Worm (Caenorhabditis elegans): ENCODE measurements around the gene srh-74.

Gene srh-74

DNA sequence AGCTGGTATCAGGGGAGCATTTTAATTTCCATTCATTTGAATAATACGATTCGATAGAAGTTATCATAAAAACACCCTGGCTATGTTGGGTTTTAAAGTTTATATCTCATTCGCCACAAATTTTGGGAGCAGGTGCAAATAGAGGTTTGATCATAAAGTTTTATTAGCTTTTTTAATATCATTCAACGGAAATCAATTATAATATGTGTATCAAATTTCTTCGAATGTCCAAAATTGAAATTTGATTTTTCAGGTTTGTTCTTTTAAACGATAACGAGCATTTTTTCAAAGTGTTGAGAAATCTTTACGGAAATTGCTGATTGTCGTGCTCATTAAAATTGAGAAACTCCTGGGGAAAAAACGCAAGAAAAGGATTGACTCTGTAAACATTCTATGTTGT, at the start of gene srh-74:
Gene srh-74 (minus strand): TSS at position 101 of the 400 bp plus-strand sequence.
- no peak for TF ChIP-seq unc-62 (GFP tag; optimal IDR thresholded peaks at IDR 0.05)

DNA sequence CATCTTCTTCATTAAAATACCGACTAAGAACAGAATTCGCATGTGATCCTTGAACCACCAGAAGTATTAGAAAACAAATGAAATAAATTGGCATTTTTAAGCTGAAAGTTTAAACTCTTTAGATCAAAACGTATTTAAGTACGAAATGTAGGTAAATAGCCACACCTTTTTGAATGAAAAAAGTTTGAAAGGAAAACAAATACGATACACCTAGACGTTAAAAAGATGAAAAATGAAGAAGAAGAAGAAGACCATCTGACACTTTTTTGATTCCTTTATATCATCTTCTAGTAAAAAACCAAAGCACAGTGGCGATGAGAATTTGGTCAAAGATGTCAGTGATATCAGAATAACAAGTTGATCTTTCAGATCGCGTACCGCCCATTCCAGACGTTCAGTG, 47.3 kb upstream of the srh-74 start, which contains the start of gene Y42A5A.3:
Gene Y42A5A.3 (minus strand): TSS at position 101 of the 400 bp plus-strand sequence.
- no peak for TF ChIP-seq unc-62 (GFP tag; optimal IDR thresholded peaks at IDR 0.05)

DNA sequence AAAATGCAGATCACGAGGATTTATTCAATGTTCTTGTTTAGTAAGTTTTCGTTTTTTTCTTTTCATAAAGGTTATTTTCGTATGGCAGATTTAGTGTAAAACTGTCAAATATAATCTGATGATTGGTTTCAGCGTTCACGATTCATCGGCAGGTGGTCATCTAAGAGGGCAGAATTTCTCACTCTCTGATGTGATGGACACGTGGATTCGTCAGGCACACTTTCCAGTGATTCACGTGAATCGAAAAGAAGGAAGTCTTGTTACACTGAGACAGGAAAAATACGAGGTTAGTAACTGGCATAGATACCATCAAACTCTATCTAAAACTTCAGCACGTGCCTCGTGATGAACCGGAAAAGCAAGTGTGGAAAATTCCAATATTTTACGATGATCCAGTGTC, 46.1 kb upstream of the srh-74 start:
- TF ChIP-seq unc-62 (GFP tag; optimal IDR thresholded peaks at IDR 0.05), result no peak

DNA sequence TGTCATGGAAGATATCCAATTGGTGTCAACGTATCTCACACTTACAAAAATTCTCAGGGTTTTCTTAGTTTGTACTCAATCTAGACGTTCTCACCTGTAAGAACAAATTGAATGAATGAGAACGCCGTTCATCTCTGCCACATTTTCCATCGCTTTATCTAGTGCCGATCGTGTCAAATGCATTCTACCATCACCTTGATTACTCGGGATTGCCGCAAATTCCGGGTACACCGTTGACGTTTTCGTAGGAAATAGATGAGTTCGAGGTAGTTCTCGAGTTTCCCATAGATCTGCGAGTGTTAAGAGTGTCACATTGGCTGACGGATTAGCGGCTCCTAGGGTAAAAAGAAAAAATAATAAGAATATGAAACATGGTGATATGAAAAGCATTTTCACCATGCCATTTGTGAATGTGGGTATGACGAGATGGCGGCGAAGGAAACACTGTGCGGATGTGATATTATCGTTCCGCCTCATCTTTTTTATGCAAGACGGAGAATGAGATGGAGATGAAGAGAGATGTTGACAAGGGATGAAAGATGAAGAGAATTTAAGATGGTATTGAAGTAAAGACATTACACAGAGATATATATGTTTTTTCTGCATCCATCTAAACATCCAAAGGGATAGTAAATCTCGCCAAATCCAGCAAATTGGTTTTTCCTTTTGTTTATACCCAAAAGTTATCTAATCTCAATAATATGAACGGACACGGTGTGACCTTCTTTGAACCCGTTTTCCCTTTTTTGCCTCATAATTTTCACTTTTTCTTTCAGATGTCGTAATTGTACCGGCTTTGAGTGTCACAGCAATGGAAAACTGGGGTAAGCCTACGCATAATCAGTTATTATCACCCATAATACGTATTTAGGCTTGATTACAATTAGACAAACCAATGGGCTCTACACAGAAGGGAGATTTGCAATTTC, 44.8 kb upstream of the srh-74 start, which contains the start of gene lact-8:
Gene lact-8 (minus strand): TSS at position 445 of the 929 bp plus-strand sequence.
- no peak for TF ChIP-seq unc-62 (GFP tag; optimal IDR thresholded peaks at IDR 0.05)

DNA sequence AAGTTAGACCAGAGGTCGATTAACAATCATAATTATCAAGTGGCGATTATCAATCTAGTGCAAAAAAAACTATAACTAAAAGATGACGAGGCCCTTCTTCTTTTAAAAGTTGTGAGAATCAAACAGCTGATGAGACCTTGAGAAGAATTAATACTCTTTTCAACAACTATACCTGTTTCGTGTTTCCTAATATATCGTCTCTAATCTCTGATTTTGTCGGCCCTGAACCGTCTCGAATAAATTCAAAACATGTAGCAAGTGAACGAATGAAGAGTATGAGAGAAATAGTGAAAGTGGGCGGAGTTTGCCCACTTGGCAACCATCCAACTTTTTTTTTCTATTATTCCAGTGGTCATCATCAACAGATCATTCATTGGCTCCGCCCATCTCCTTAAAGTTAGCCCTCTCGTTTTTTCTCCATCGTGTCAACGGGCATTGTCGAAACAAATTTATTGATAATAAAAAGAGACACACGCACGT, 39.0 kb upstream of the srh-74 start, which contains the start of gene Y42A5A.1:
Gene Y42A5A.1 (plus strand): TSS at position 430 of the 480 bp plus-strand sequence.
- no peak for TF ChIP-seq unc-62 (GFP tag; optimal IDR thresholded peaks at IDR 0.05)

DNA sequence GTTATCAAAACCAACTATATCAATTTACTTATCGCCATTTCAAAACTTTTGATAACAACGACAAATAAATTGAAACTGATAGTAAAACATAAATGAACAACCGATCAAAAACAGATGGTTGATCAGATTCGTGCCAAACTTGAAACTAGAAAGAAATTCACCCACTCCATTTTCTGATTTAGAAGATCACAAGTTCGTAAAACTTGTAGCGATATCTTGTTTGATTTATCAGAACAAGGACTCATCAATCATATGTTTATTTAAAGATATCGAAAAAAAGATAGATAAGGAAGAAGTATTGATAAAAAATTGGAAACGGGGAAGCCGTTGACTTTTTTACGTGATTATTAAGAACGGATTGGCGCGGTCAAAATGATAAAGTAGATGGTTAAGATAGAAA, 38.5 kb upstream of the srh-74 start:
- TF ChIP-seq unc-62 (GFP tag; optimal IDR thresholded peaks at IDR 0.05), result no peak

DNA sequence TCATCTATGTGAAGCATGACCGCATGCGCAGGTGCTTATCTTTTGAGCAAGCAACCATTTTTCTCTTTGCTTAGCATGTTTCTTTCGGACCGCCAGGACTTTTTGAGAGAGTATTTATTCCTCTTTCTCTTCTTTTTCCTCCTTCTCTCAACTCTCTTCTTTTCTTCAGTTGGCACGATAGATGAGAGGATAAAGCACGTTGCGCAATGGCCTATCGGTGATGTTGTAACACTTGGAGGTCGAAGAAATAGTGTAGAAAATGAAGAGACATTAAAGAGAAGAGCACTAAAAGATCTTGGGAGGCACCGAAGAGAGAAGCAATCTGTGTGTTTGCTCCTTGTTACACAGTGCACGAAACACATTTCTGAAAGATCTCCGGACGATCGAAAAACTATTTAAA, 35.1 kb upstream of the srh-74 start:
- no peak for TF ChIP-seq unc-62 (GFP tag; optimal IDR thresholded peaks at IDR 0.05)

DNA sequence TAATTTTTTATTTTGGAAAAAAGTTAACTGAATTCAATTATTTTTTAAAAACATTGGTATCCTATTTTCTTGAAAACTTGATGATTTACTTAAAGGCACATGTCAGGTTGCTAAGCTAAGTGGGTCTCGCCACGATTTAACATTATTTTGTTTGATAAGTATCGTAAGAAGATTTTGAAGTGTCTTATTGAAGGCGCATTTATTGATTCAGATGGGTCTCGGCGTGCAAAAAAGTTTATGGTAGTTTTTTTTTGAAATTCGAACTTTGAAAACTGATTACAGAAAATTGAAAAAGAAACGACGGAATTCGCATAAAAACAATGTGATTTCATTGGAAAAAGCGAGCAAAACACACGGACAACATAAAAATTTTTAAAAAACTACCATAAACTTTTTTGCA, 34.4 kb upstream of the srh-74 start:
- TF ChIP-seq unc-62 (GFP tag; optimal IDR thresholded peaks at IDR 0.05), result no peak

DNA sequence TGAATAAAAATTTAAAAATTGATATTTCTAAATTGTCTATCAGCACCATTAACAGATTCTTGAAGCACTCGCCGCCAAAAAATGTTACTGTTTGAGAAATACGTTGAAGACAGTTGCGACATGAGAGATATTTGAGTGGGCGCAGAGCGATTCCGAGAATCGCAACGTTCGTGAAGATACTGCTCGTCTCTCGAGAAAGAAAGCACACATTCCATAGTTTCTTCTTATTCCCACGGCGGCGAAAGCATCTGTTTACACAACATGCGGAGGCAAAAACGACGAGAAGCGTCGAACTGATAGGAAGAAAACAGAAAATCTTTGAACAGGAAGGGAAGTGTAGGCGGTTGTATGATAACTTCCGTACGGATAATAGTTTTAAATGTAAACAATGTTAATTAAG, 33.9 kb upstream of the srh-74 start:
- TF ChIP-seq unc-62 (GFP tag; optimal IDR thresholded peaks at IDR 0.05), result no peak

DNA sequence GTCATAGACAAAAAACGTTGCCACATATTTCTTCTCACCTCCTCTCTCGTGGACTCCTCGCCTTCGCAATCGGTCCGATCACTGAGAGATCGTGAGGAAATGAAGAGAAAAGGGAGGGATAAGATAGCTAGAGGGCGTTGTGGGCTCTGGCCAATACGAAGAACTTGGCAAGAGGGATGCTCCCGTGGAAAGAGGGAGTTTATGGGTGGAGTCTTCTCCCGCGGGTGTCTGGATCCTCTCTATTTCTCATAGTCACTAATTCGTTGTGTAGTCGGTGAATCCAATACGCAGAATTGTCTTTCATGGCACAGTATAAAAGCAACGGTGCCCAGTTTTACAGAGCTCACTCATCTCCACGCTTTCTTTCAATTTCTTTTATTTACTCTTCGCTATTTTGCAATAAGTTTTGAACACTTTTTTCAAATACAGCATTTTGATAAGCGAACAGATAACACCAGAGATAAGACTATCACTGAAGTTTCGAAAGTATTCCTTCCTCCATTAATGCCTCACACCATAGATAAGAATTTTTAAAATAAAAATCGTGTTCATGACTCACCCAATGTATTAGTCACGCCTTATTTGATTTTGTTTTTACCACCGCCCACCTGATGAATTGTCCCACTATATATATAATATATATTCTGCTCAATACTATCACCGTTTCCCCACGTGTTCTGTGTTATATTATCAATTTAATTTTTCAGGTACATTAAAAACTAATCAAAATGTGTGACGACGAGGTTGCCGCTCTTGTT, 31.9 kb upstream of the srh-74 start, which contains the start of gene act-1:
Gene act-1 (plus strand): TSS at position 708 of the 758 bp plus-strand sequence.
- TF ChIP-seq unc-62 (GFP tag; optimal IDR thresholded peaks at IDR 0.05), result no peak

DNA sequence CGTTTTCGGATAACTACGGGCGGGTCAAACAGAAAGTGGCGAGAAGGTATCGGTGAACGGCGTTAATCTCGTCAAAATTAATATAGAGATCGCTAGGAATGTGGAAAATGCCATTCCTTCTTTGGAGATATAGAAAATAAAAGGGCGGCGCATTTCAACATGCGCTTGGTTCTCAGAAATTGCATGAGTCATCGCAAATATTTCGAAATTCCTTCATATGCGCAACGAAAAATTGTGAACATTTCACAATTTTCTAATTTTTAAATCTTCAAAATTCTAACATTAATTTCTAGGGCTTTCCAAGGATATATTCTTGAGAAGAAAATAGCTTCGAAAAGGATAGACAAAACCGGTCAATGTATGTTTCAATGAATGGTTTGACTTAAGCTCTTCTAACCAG, 30.3 kb upstream of the srh-74 start:
- no peak for TF ChIP-seq unc-62 (GFP tag; optimal IDR thresholded peaks at IDR 0.05)

DNA sequence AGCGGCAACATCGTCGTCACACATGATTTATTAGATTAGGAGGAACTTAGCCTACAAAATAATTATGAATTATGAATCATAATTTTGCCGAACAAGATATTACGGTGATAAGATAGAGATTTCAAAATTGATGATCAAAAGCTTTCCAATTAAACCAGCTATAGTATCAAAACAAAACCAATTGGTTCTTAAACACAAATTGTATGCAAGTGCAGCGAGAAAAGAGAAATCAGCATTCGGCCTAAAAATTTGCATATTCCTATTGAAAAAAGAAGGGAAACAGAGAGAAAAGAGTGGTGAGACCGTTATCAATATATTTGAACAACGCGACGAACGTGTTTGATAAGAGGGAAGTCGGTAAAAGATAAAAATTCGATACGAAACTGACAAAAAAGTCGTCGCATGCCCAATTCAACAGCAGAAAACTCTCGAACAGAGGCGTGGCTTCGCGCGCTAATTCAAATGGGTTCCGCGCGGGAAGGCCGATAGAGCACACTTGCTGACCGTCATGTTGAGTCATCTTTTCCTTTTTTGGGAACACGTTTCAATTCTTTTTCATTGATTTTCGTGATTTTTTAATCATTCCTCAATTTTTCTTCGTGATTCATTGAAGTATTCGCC, 29.6 kb upstream of the srh-74 start, which contains the start of gene act-2:
Gene act-2 (minus strand): TSS at position 51 of the 621 bp plus-strand sequence.
- no peak for TF ChIP-seq unc-62 (GFP tag; optimal IDR thresholded peaks at IDR 0.05)

DNA sequence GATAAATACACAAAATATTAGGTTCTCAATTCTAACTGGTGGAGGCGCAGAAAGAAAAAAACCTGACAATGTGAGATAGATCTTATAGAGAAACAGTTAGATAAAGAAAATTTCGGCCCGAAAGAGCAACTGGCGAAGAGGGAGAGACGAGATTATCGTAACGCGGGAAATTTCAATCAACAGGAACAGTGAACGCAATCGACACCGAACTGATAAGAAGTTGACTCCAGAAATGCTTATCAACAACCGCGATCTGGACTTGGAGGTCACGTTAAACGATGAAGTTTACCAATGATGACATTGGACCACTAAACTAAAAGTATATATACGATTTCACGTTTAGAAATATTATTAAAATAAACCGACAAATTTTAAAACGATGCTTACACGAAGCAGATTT, 27.8 kb upstream of the srh-74 start:
- TF ChIP-seq unc-62 (GFP tag; optimal IDR thresholded peaks at IDR 0.05), result no peak

DNA sequence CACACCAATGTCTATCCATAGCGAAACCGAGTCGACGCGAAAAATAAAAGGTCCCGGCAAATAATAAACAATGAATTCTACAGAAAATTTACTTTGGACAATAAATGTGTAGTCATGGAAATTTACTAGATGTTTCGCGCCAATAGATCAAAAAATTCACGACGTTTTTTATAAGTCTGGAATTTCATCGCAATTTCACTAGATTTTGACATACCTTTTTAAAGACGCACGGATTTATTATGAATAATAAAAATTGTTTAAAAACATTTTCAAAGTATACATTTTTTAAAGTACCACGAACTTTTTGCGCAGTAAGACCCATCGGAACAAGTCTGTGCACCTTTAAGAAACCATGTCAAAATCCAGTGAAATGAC, 27.4 kb upstream of the srh-74 start:
- no peak for TF ChIP-seq unc-62 (GFP tag; optimal IDR thresholded peaks at IDR 0.05)

DNA sequence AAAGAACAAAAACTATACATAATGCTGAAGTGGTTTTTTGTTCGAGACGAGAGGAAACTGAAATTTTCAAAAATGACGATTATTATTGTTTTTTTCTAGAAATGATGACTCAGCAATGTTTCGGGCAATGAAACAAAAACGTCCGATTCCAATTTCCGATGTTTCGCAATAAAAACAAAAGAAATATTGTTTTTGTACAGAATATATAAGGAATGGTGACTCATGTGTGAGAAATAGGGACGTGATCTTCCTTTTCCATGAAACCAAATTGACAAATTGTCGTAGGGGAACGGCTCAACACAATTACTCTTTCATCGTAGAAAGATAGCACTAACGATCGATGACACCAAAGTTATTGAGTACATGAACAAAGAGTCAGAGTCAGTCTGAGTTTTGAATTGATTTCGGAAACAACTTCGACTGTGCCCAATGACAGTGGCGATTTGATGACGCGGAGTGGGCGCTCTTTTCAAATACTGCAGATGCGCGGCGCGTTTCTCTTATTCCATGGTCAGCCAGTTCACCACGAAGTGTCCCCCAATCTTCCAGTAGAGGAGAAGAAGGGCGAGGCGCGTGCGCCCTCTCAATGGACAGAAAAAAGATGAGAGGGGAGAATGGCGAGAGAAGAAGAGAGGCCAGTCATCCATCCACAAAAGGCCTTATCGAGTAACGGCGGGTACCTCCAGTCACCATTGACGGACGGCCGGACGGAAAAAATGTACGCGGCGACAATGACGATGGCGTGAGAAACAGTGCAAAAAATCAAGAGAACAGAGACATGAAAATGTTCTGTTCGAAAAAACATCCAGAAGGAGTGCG, 26.8 kb upstream of the srh-74 start:
- no peak for TF ChIP-seq unc-62 (GFP tag; optimal IDR thresholded peaks at IDR 0.05)

Data from whole organism, dauer.